Worm (Caenorhabditis elegans): ENCODE measurements around the gene F53A10.2.

DNA sequence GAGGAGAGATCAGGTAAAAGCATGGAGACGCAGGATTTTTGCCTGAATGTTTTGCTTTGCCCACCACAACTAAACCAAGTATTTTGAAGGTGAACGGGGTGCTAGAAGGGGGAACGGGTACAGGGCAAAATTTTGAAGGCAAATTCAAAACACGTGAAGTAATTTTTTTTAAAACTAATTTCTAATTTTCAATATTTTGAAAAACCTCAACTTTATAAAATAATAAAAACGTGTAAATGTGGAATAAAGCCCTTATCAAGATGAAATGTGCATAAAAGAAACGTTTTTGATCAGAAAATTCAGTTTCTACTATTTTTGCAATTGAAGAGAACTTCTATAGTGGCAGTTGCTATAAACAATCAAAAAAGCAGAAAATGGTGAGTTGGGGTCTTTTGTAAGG, 58.5 kb downstream of the F53A10.2 start, which contains the start of gene clec-119:
- TF ChIP-seq W03F9.2 (tag; optimal IDR thresholded peaks at IDR 0.05), result no peak
- TF ChIP-seq dao-5 (tag; optimal IDR thresholded peaks at IDR 0.05), result no peak
- TF ChIP-seq him-1 (tag; optimal IDR thresholded peaks at IDR 0.05), result no peak

Data from whole organism, L4/young adult.